Worm (Caenorhabditis elegans) whole organism, L4/young adult: ENCODE data around the gene C45G9.14.

Experiments
- dao-5 ChIP-seq: sonication (generic microtip); optimal IDR thresholded peaks from 2 replicates; lab custom pipeline; 2016; ENCODE audit warnings: missing genotype, missing genetic modification characterization, moderate library complexity, missing compliant biosample characterization
- him-1 ChIP-seq: sonication (generic microtip); optimal IDR thresholded peaks from 2 replicates; lab custom pipeline; 2016; ENCODE audit warnings: missing genotype, missing genetic modification reagents, missing genetic modification characterization, missing compliant biosample characterization

ce11 chrIII:5017550-5017949 lies 27.3 kb upstream of the C45G9.14 start, which contains the start of gene larp-1:
- no peak for TF ChIP-seq him-1 (tag; lab: Kevin White, UChicago)
- TF ChIP-seq dao-5 (tag; lab: Kevin White, UChicago): no peak
